Worm (Caenorhabditis elegans): ENCODE results near the gene irld-6.

- TF ChIP-seq egl-27 (tag; optimal IDR thresholded peaks at IDR 0.05) (no peak), unc-62 (GFP tag; optimal IDR thresholded peaks at IDR 0.05) (no peak), nhr-25 (tag; optimal IDR thresholded peaks at IDR 0.05) (no peak), aly-2 (tag; optimal IDR thresholded peaks at IDR 0.05) (no peak), pqm-1 (tag; optimal IDR thresholded peaks at IDR 0.05) (no peak), elt-2 (tag; optimal IDR thresholded peaks at IDR 0.05) (no peak), fkh-10 (GFP tag; optimal IDR thresholded peaks at IDR 0.05) (no peak), fos-1 (tag; optimal IDR thresholded peaks at IDR 0.05) (no peak), nhr-11 (tag; optimal IDR thresholded peaks at IDR 0.05) (no peak), elt-3 (tag; optimal IDR thresholded peaks at IDR 0.05) (no peak)
Measured at ce11 chrV:10724472-10724871, 32.1 kb downstream of the irld-6 start.

All from whole organism, L3 larva.